Fruit fly (Drosophila melanogaster) whole organism, pupa: ENCODE measurements around the gene Frmd5.

Experiments
- CG10348 ChIP-seq: fragments of 200-800 bp; sonication (Bioruptor generic); IDR thresholded peaks from 2 replicates; pipeline ENCODE4 v1.3.6; 2022; ENCODE audit warnings: missing biosample characterization, missing genetic modification characterization
- CG12605 ChIP-seq: fragments of 200-800 bp; sonication (Bioruptor generic); IDR thresholded peaks from 2 replicates; pipeline ENCODE4 v1.3.6; 2022; ENCODE audit warnings: missing biosample characterization, missing genetic modification characterization
- CG13204 ChIP-seq: fragments of 200-800 bp; sonication (Bioruptor generic); optimal IDR thresholded peaks from 2 replicates; lab custom pipeline; 2018; ENCODE audit warnings: missing biosample characterization, mild to moderate bottlenecking, missing genetic modification characterization, moderate library complexity
- CG14655 ChIP-seq: fragments of 200-800 bp; sonication (Bioruptor generic); optimal IDR thresholded peaks from 3 replicates; lab custom pipeline; 2017; ENCODE audit warnings: mild to moderate bottlenecking, missing biosample characterization, missing genetic modification reagents, missing genetic modification characterization
- CG34367 ChIP-seq: fragments of 200-800 bp; sonication (Bioruptor generic); optimal IDR thresholded peaks from 2 replicates; lab custom pipeline; 2018; ENCODE audit warnings: missing biosample characterization, mild to moderate bottlenecking, missing genetic modification characterization
- CG4496 ChIP-seq: fragments of 200-800 bp; sonication (Bioruptor generic); IDR thresholded peaks from 3 replicates; pipeline ENCODE4 v1.3.6; 2022; ENCODE audit warnings: missing biosample characterization, missing genetic modification characterization
- CG8159 ChIP-seq: fragments of 200-800 bp; sonication (Bioruptor generic); optimal IDR thresholded peaks from 3 replicates; lab custom pipeline; 2018; ENCODE audit warnings: missing biosample characterization, mild to moderate bottlenecking, missing genetic modification characterization, moderate library complexity
- D1 ChIP-seq: fragments of 200-800 bp; sonication (Bioruptor generic); optimal IDR thresholded peaks from 2 replicates; lab custom pipeline; 2018; ENCODE audit warnings: missing biosample characterization, mild to moderate bottlenecking, missing genetic modification characterization, moderate library complexity
- EcR ChIP-seq: fragments of 200-800 bp; sonication (Bioruptor generic); optimal IDR thresholded peaks from 3 replicates; lab custom pipeline; 2019; ENCODE audit warnings: missing biosample characterization, missing genetic modification characterization, mild to moderate bottlenecking, moderate library complexity, missing genetic modification reagents
- Pif1B ChIP-seq: fragments of 200-800 bp; sonication (Bioruptor generic); optimal IDR thresholded peaks from 3 replicates; lab custom pipeline; 2016; ENCODE audit warnings: missing biosample characterization, missing genetic modification characterization
- fd96Ca ChIP-seq: fragments of 200-800 bp; sonication (Bioruptor generic); IDR thresholded peaks from 3 replicates; pipeline ENCODE4 v1.3.6; 2022; ENCODE audit warnings: missing biosample characterization, missing genetic modification characterization
- gl ChIP-seq: fragments of 200-800 bp; sonication (Bioruptor generic); optimal IDR thresholded peaks from 2 replicates; lab custom pipeline; 2018; ENCODE audit warnings: missing biosample characterization, mild to moderate bottlenecking, missing genetic modification characterization

dm6 chr2L:10303786-10304185 lies 40.5 kb upstream of the Frmd5 start, which contains the start of gene nmd:
- TF ChIP-seq Pif1B (GFP tag; lab: Kevin White, UChicago) (no peak), EcR (GFP tag; lab: Kevin White, UChicago) (no peak), CG13204 (GFP tag; lab: Kevin White, UChicago) (no peak), CG8159 (tag; lab: Kevin White, UChicago) (no peak), CG10348 (GFP tag; lab: Robert Waterston, UW) (no peak), CG34367 (tag; lab: Kevin White, UChicago) (no peak), CG12605 (GFP tag; lab: Robert Waterston, UW) (no peak), CG4496 (no peak), gl (tag; lab: Kevin White, UChicago) (no peak), CG14655 (GFP tag; lab: Kevin White, UChicago) (no peak), D1 (tag; lab: Kevin White, UChicago) (no peak), fd96Ca (GFP tag; lab: Robert Waterston, UW) (no peak)
